Fruit fly (Drosophila melanogaster) whole organism, embryonic: ENCODE data around the gene CG5644.

ENCODE experiments used
- Asciz ChIP-seq: fragments of 200-800 bp; sonication (Bioruptor generic); optimal IDR thresholded peaks from 2 replicates; lab custom pipeline; 2017; ENCODE audit warnings: missing biosample characterization, mild to moderate bottlenecking, missing genetic modification characterization, missing genetic modification reagents
- Blimp-1 ChIP-seq: fragments of 200-800 bp; sonication (Bioruptor generic); optimal IDR thresholded peaks from 3 replicates; lab custom pipeline; 2018; ENCODE audit warnings: missing biosample characterization, missing genetic modification characterization, mild to moderate bottlenecking, moderate library complexity, missing genetic modification reagents
- CG10321 ChIP-seq: fragments of 200-800 bp; sonication (Bioruptor generic); IDR thresholded peaks from 2 replicates; pipeline ENCODE4 v1.3.6; 2022; ENCODE audit warnings: missing biosample characterization, missing genetic modification characterization
- CG10959 ChIP-seq: fragments of 200-800 bp; sonication (Bioruptor generic); IDR thresholded peaks from 2 replicates; pipeline ENCODE4 v1.3.6; 2022; ENCODE audit warnings: missing biosample characterization, missing genetic modification characterization
- CG11695 ChIP-seq: fragments of 200-800 bp; sonication (Bioruptor generic); IDR thresholded peaks from 3 replicates; pipeline ENCODE4 v1.3.6; 2022; ENCODE audit warnings: missing biosample characterization, missing genetic modification characterization
- CG12155 ChIP-seq: fragments of 200-800 bp; sonication (Bioruptor generic); optimal IDR thresholded peaks from 3 replicates; lab custom pipeline; 2016; ENCODE audit warnings: missing biosample characterization, missing genetic modification characterization
- CG13424 ChIP-seq: fragments of 200-800 bp; sonication (Bioruptor generic); optimal IDR thresholded peaks from 2 replicates; lab custom pipeline; 2019; ENCODE audit warnings: missing biosample characterization, mild to moderate bottlenecking, missing genetic modification characterization, moderate library complexity
- CG15269 ChIP-seq: fragments of 200-800 bp; sonication (Bioruptor generic); optimal IDR thresholded peaks from 2 replicates; lab custom pipeline; 2018; ENCODE audit warnings: missing biosample characterization, mild to moderate bottlenecking, missing genetic modification characterization, moderate library complexity
- CG17328 ChIP-seq: fragments of 200-800 bp; sonication (Bioruptor generic); IDR thresholded peaks from 2 replicates; pipeline ENCODE4 v1.3.6; 2022; ENCODE audit warnings: missing biosample characterization, missing genetic modification characterization
- CG17361 ChIP-seq: fragments of 200-800 bp; sonication (Bioruptor generic); IDR thresholded peaks from 3 replicates; pipeline ENCODE4 v1.3.6; 2022; ENCODE audit warnings: missing biosample characterization, missing genetic modification characterization
- CG2129 ChIP-seq: fragments of 200-800 bp; sonication (Bioruptor generic); IDR thresholded peaks from 2 replicates; pipeline ENCODE4 v1.3.6; 2022; ENCODE audit warnings: missing biosample characterization, missing genetic modification characterization; ENCODE audit not compliant: partially characterized antibody
- CG2199 ChIP-seq: fragments of 200-800 bp; sonication (Bioruptor generic); IDR thresholded peaks from 3 replicates; pipeline ENCODE4 v1.3.6; 2022; ENCODE audit warnings: missing biosample characterization, missing genetic modification characterization
- CG2202 ChIP-seq: fragments of 200-800 bp; sonication (Bioruptor generic); optimal IDR thresholded peaks from 2 replicates; lab custom pipeline; 2018; ENCODE audit warnings: missing biosample characterization, mild to moderate bottlenecking, missing genetic modification characterization
- CG30403 ChIP-seq: fragments of 200-800 bp; sonication (Bioruptor generic); optimal IDR thresholded peaks from 3 replicates; lab custom pipeline; 2016; ENCODE audit warnings: missing biosample characterization, missing genetic modification characterization
- CG31365 ChIP-seq: fragments of 200-800 bp; sonication (Bioruptor generic); optimal IDR thresholded peaks from 2 replicates; lab custom pipeline; 2018; ENCODE audit warnings: missing biosample characterization, mild to moderate bottlenecking, missing genetic modification characterization
- CG33557 ChIP-seq: fragments of 200-800 bp; sonication (Bioruptor generic); optimal IDR thresholded peaks from 2 replicates; lab custom pipeline; 2019; ENCODE audit warnings: missing biosample characterization, mild to moderate bottlenecking, missing genetic modification characterization, moderate library complexity
- CG5245 ChIP-seq: fragments of 200-800 bp; sonication (Bioruptor generic); optimal IDR thresholded peaks from 3 replicates; lab custom pipeline; 2016; ENCODE audit warnings: missing biosample characterization, missing genetic modification characterization
- CG6272 ChIP-seq: fragments of 200-800 bp; sonication (Bioruptor generic); IDR thresholded peaks from 2 replicates; pipeline ENCODE4 v1.3.6; 2022; ENCODE audit warnings: missing biosample characterization, missing genetic modification characterization
- CG6813 ChIP-seq: fragments of 200-800 bp; sonication (Bioruptor generic); optimal IDR thresholded peaks from 2 replicates; lab custom pipeline; 2017; ENCODE audit warnings: missing biosample characterization, missing genetic modification characterization, mild to moderate bottlenecking, moderate library complexity, missing genetic modification reagents
- CG7372 ChIP-seq: fragments of 200-800 bp; sonication (Bioruptor generic); IDR thresholded peaks from 2 replicates; pipeline ENCODE4 v1.3.6; 2022; ENCODE audit warnings: missing biosample characterization, missing genetic modification characterization
- CG9727 ChIP-seq: fragments of 200-800 bp; sonication (Bioruptor generic); optimal IDR thresholded peaks from 3 replicates; lab custom pipeline; 2017; ENCODE audit warnings: missing biosample characterization, mild to moderate bottlenecking, missing genetic modification characterization
- CG9932 ChIP-seq: fragments of 200-800 bp; sonication (Bioruptor generic); IDR thresholded peaks from 2 replicates; pipeline ENCODE4 v1.3.6; 2022; ENCODE audit warnings: missing biosample characterization, missing genetic modification characterization
- Drgx ChIP-seq: fragments of 200-800 bp; sonication (Bioruptor generic); IDR thresholded peaks from 2 replicates; pipeline ENCODE4 v1.3.6; 2022; ENCODE audit warnings: missing biosample characterization, missing genetic modification characterization
- Hmr ChIP-seq: fragments of 200-800 bp; sonication (Bioruptor generic); optimal IDR thresholded peaks from 3 replicates; lab custom pipeline; 2017; ENCODE audit warnings: mild to moderate bottlenecking, missing biosample characterization, missing genetic modification reagents, missing genetic modification characterization
- Nf-YC ChIP-seq: fragments of 200-800 bp; optimal IDR thresholded peaks from 3 replicates; lab custom pipeline; 2019; ENCODE audit warnings: missing biosample characterization, mild to moderate bottlenecking, missing genetic modification characterization, moderate library complexity
- Pdp1 ChIP-seq, 2 experiments: fragments of 200-800 bp; sonication (Bioruptor generic); optimal IDR thresholded peaks; 3 replicates each; lab custom pipeline; 2016; ENCODE audit warnings: missing biosample characterization in 2 of 2, missing genetic modification characterization in 2 of 2, mild to moderate bottlenecking in 1 of 2, moderate library complexity in 1 of 2
- Sin3A ChIP-seq: fragments of >200 bp; optimal IDR thresholded peaks from 2 replicates; lab custom pipeline; 2018
- Sry-β ChIP-seq: fragments of 200-800 bp; sonication (Bioruptor generic); optimal IDR thresholded peaks from 2 replicates; lab custom pipeline; 2018; ENCODE audit warnings: missing biosample characterization, mild to moderate bottlenecking, missing genetic modification characterization, moderate library complexity
- Ssrp ChIP-seq: fragments of 200-800 bp; sonication (Bioruptor generic); optimal IDR thresholded peaks from 2 replicates; lab custom pipeline; 2018; ENCODE audit warnings: missing biosample characterization, mild to moderate bottlenecking, missing genetic modification characterization, moderate library complexity
- Taf1 ChIP-seq: fragments of 200-800 bp; sonication (Bioruptor generic); IDR thresholded peaks from 2 replicates; pipeline ENCODE4 v1.3.6; 2022; ENCODE audit warnings: missing biosample characterization, missing genetic modification characterization
- Usf ChIP-seq: fragments of 200-800 bp; sonication (Bioruptor generic); optimal IDR thresholded peaks from 2 replicates; lab custom pipeline; 2017; ENCODE audit warnings: missing genotype, missing biosample characterization, missing genetic modification characterization
- Xrp1 ChIP-seq: fragments of 200-800 bp; sonication (Bioruptor generic); IDR thresholded peaks from 2 replicates; pipeline ENCODE4 v1.3.6; 2022; ENCODE audit warnings: missing biosample characterization, missing genetic modification characterization
- az2 ChIP-seq: fragments of 200-800 bp; sonication (Bioruptor generic); optimal IDR thresholded peaks from 3 replicates; lab custom pipeline; 2016; ENCODE audit warnings: missing biosample characterization, missing genetic modification characterization
- corto ChIP-seq: fragments of 200-800 bp; sonication (Bioruptor generic); optimal IDR thresholded peaks from 2 replicates; lab custom pipeline; 2016; ENCODE audit warnings: missing biosample characterization, mild to moderate bottlenecking, missing genetic modification characterization, moderate library complexity
- dmrt11E ChIP-seq: fragments of 200-800 bp; sonication (Bioruptor generic); optimal IDR thresholded peaks from 3 replicates; lab custom pipeline; 2018; ENCODE audit warnings: missing biosample characterization, mild to moderate bottlenecking, missing genetic modification characterization, moderate library complexity
- gcm ChIP-seq: fragments of 200-800 bp; sonication (Bioruptor generic); optimal IDR thresholded peaks from 2 replicates; lab custom pipeline; 2019; ENCODE audit warnings: missing biosample characterization, mild to moderate bottlenecking, missing genetic modification characterization, moderate library complexity
- hth ChIP-seq: fragments of >200 bp; optimal IDR thresholded peaks from 2 replicates; lab custom pipeline; 2017; ENCODE audit warnings: inconsistent platforms
- ind ChIP-seq: fragments of 200-800 bp; sonication (Bioruptor generic); optimal IDR thresholded peaks from 3 replicates; lab custom pipeline; 2016; ENCODE audit warnings: missing biosample characterization, missing genetic modification characterization
- lilli ChIP-seq: fragments of 200-800 bp; sonication (Bioruptor generic); optimal IDR thresholded peaks from 3 replicates; lab custom pipeline; 2016; ENCODE audit warnings: missing biosample characterization, missing genetic modification characterization
- oc ChIP-seq: fragments of 200-800 bp; sonication (Bioruptor generic); optimal IDR thresholded peaks from 2 replicates; lab custom pipeline; 2018; ENCODE audit warnings: missing biosample characterization, mild to moderate bottlenecking, missing genetic modification characterization, moderate library complexity
- tio ChIP-seq: fragments of 200-800 bp; sonication (Bioruptor generic); optimal IDR thresholded peaks from 2 replicates; lab custom pipeline; 2017; ENCODE audit warnings: missing biosample characterization, missing genetic modification characterization, inconsistent platforms
- zen ChIP-seq: fragments of 200-800 bp; sonication (Bioruptor generic); optimal IDR thresholded peaks from 3 replicates; lab custom pipeline; 2018; ENCODE audit warnings: missing biosample characterization, mild to moderate bottlenecking, missing genetic modification characterization, moderate library complexity

The CG5644 gene

dm6 chr3L:8954648-8955033 lies 25.0 kb downstream of the CG5644 start, which contains the start of gene GNBP3 (continued):
- TF ChIP-seq CG7372 (0 out of 2 replicates have a peak, but pooled peaks have one; percentile 37), corto (GFP tag; lab: Kevin White, UChicago) (peak; percentile 92), CG6272 (GFP tag; lab: Robert Waterston, UW) (0 out of 2 replicates have a peak, but pooled peaks have one; percentile 19), oc (no peak), lilli (GFP tag; lab: Kevin White, UChicago) (peak; percentile 64), CG5245 (GFP tag; lab: Kevin White, UChicago) (peak; percentile 69), Xrp1 (peak; percentile 86), tio (GFP tag; lab: Kevin White, UChicago) (peak; percentile 38), Asciz (GFP tag; lab: Kevin White, UChicago) (peak; percentile 42), CG11695 (GFP tag; lab: Robert Waterston, UW) (peak; percentile 65; the same call in 2 of the 3 replicates), zen (peak; percentile 3), CG12155 (GFP tag; lab: Kevin White, UChicago) (peak; percentile 12), gcm (GFP tag; lab: Kevin White, UChicago) (peak; percentile 9), hth (lab: Kevin White, UChicago) (no peak), Hmr (no peak), CG10321 (GFP tag; lab: Robert Waterston, UW) (no peak), dmrt11E (tag; lab: Kevin White, UChicago) (peak; percentile 59), CG17361 (peak; percentile 56; the same call in 2 of the 3 replicates), Sry-β (GFP tag; lab: Kevin White, UChicago) (peak; percentile 11), CG33557 (GFP tag; lab: Kevin White, UChicago) (peak; percentile 27), CG2199 (GFP tag; lab: Robert Waterston, UW) (no peak), CG17328 (GFP tag; lab: Robert Waterston, UW) (peak; percentile 47; the same call in 1 of the 2 replicates), CG9727 (GFP tag; lab: Kevin White, UChicago) (peak; percentile 92), Blimp-1 (GFP tag; lab: Kevin White, UChicago) (peak; percentile 75), CG15269 (tag; lab: Kevin White, UChicago) (peak; percentile 43), CG31365 (tag; lab: Kevin White, UChicago) (peak; percentile 19), Nf-YC (tag; lab: Kevin White, UChicago) (peak; percentile 22), ind (GFP tag; lab: Kevin White, UChicago) (peak; percentile 40), CG2129 (GFP tag; lab: Robert Waterston, UW) (no peak), Drgx (peak; percentile 74), Ssrp (peak; percentile 28), CG9932 (GFP tag; lab: Robert Waterston, UW) (peak; percentile 57), Usf (GFP tag; lab: Kevin White, UChicago) (peak; percentile 17), Taf1 (GFP tag; lab: Robert Waterston, UW) (no peak), Sin3A (lab: Kevin White, UChicago) (no peak), CG13424 (tag; lab: Kevin White, UChicago) (peak; percentile 53), az2 (peak; percentile 2), CG2202 (tag; lab: Kevin White, UChicago) (peak; percentile 45), Pdp1 (GFP tag; optimal IDR thresholded peaks at IDR 0.05; lab: Kevin White, UChicago) (peak in 1 of 2 experiments; percentile 48), CG10959 (peak; percentile 69), CG30403 (peak; percentile 62), CG6813 (GFP tag; lab: Kevin White, UChicago) (peak; percentile 79)
